Fruit fly (Drosophila melanogaster): ENCODE measurements around the gene CG12288.

CG12288 gene

DNA sequence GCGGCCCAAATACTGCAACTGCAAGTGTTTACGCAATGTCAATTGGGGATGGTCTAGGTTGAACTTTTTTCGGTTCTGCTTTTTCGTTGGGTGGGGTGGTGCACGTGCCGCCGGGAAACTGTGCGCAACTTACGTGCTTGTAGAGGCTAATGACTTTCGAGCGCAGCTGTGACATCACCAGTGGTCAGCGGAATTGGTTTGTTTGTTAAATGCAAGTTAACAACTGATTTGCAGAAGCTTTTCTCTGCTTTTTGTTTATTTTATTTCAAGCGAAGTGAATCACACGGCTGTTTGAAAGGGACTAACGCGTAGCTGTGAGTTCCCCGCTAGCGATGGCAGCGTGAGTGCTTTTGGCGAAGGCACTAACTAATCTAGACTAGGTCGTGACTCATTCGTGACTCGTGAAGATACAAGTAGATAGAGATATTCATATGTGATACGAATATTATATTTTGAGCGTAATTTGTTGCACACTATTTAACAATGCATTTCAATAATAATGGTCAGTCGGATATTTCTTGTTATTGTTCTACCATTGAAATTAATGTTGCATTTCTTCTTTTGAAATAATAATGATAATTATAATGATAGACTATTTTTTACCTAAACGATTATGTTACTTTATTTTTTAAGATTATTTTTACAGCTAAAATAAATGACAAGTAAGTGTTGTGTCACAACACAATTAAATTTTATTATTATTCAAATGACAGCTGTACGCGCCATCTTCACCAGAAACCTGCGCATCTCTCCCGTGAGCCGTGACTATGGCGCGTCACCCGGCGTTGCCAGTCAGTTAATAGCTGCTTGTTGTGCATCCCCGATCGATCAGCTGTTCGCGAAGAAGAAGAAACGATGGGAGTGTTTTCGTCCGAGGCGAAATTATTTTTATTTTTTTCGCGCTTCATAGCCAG is 14.1 kb downstream of the CG12288 start, which contains the start of the genes osi and tweek (continued):
- 0 out of 3 replicates have a peak, but pooled peaks have one; percentile 55 for TF ChIP-seq ken (GFP tag; IDR thresholded peaks at IDR 0.05)
- no peak for TF ChIP-seq so (GFP tag; IDR thresholded peaks at IDR 0.05)
- peak; percentile 28 for TF ChIP-seq CG10654 (GFP tag; optimal IDR thresholded peaks at IDR 0.05)
- peak; percentile 94 for TF ChIP-seq Sry-δ (GFP tag; optimal IDR thresholded peaks at IDR 0.05)
- TF ChIP-seq CG2875 (GFP tag; optimal IDR thresholded peaks at IDR 0.05), result no peak
- no peak for TF ChIP-seq zf30C (GFP tag; optimal IDR thresholded peaks at IDR 0.05)
- TF ChIP-seq psq (GFP tag; optimal IDR thresholded peaks at IDR 0.05), result no peak
- no peak for TF ChIP-seq Stat92E (GFP tag; optimal IDR thresholded peaks at IDR 0.05)
- TF ChIP-seq wek (GFP tag; optimal IDR thresholded peaks at IDR 0.05), result peak; percentile 55
- TF ChIP-seq crp (GFP tag; optimal IDR thresholded peaks at IDR 0.05), result peak; percentile 58 to 95
- TF ChIP-seq Taf1 (GFP tag; IDR thresholded peaks at IDR 0.05), result no peak
- TF ChIP-seq gro (GFP tag; optimal IDR thresholded peaks at IDR 0.05), result no peak
- TF ChIP-seq CG4730 (GFP tag; IDR thresholded peaks at IDR 0.05), result no peak
- TF ChIP-seq CG9609 (GFP tag; optimal IDR thresholded peaks at IDR 0.05), result peak; percentile 55
- TF ChIP-seq sim (GFP tag; IDR thresholded peaks at IDR 0.05), result no peak
- no peak for TF ChIP-seq Elba2 (GFP tag; optimal IDR thresholded peaks at IDR 0.05)
- peak; percentile 57 for TF ChIP-seq CG8290 (GFP tag; optimal IDR thresholded peaks at IDR 0.05)
- peak in 1 of 2 experiments; percentile 76 for TF ChIP-seq CG8290 (tag; optimal IDR thresholded peaks at IDR 0.05)
- TF ChIP-seq Mrtf (GFP tag; IDR thresholded peaks at IDR 0.05), result peak; percentile 60
- peak; percentile 78 for TF ChIP-seq unc-4 (GFP tag; IDR thresholded peaks at IDR 0.05; ENCODE audit: partially characterized antibody)
- no peak for TF ChIP-seq Vsx1 (GFP tag; optimal IDR thresholded peaks at IDR 0.05)
- TF ChIP-seq jigr1 (GFP tag; IDR thresholded peaks at IDR 0.05), result no peak
- no peak for TF ChIP-seq Atf6 (GFP tag; IDR thresholded peaks at IDR 0.05)
- peak; percentile 91 for TF ChIP-seq zen2 (GFP tag; IDR thresholded peaks at IDR 0.05; ENCODE audit: partially characterized antibody)
- TF ChIP-seq disco-r (GFP tag; optimal IDR thresholded peaks at IDR 0.05), result peak; percentile 25
- peak; percentile 63 for TF ChIP-seq HLH54F (GFP tag; optimal IDR thresholded peaks at IDR 0.05)
- peak; percentile 40 for TF ChIP-seq fd96Cb (tag; optimal IDR thresholded peaks at IDR 0.05)
- TF ChIP-seq CG10321 (GFP tag; IDR thresholded peaks at IDR 0.05), result no peak
- TF ChIP-seq CG13424 (tag; optimal IDR thresholded peaks at IDR 0.05), result peak; percentile 75
- TF ChIP-seq dysf (GFP tag; IDR thresholded peaks at IDR 0.05), result peak; percentile 52; the same call in 1 of the 3 replicates
- TF ChIP-seq dan (GFP tag; IDR thresholded peaks at IDR 0.05), result no peak
- TF ChIP-seq knrl (GFP tag; IDR thresholded peaks at IDR 0.05; ENCODE audit: partially characterized antibody), result peak; percentile 95
- TF ChIP-seq CG10462 (GFP tag; optimal IDR thresholded peaks at IDR 0.05), result peak; percentile 24
- peak; percentile 35 for TF ChIP-seq corto (GFP tag; optimal IDR thresholded peaks at IDR 0.05)
- no peak for TF ChIP-seq gsb (GFP tag; IDR thresholded peaks at IDR 0.05)
- TF ChIP-seq Fer2 (tag; optimal IDR thresholded peaks at IDR 0.05), result peak; percentile 0
- TF ChIP-seq eve (GFP tag; optimal IDR thresholded peaks at IDR 0.05), result no peak
- TF ChIP-seq Hey (tag; optimal IDR thresholded peaks at IDR 0.05), result peak; percentile 52
- no peak for TF ChIP-seq Nf-YB (GFP tag; optimal IDR thresholded peaks at IDR 0.05)
- no peak for TF ChIP-seq CHES-1-like (GFP tag; optimal IDR thresholded peaks at IDR 0.05)
- TF ChIP-seq CG1647 (GFP tag; optimal IDR thresholded peaks at IDR 0.05), result peak; percentile 10
- peak; percentile 76 for TF ChIP-seq CG9817 (tag; optimal IDR thresholded peaks at IDR 0.05)
- TF ChIP-seq CG32532 (GFP tag; IDR thresholded peaks at IDR 0.05), result peak; percentile 49
- TF ChIP-seq rib (GFP tag; IDR thresholded peaks at IDR 0.05), result no peak
- TF ChIP-seq CG13624 (GFP tag; optimal IDR thresholded peaks at IDR 0.05), result no peak
- no peak for TF ChIP-seq p53 (GFP tag; optimal IDR thresholded peaks at IDR 0.05)
- TF ChIP-seq sr (GFP tag; IDR thresholded peaks at IDR 0.05), result no peak
- TF ChIP-seq br (optimal IDR thresholded peaks at IDR 0.05), result no peak
- TF ChIP-seq CrebB (tag; optimal IDR thresholded peaks at IDR 0.05), result no peak
- peak; percentile 57; the same call in 2 of the 3 replicates for TF ChIP-seq CG11560 (tag; IDR thresholded peaks at IDR 0.05)

All from whole organism, embryonic.